Fruit fly (Drosophila melanogaster) whole organism, prepupa: ENCODE measurements around the gene Jhbp2.

Experiments
- CG10631 ChIP-seq: fragments of 200-800 bp; sonication (Bioruptor generic); optimal IDR thresholded peaks from 2 replicates; lab custom pipeline; 2016; ENCODE audit warnings: missing biosample characterization, missing genetic modification characterization
- Hr39 ChIP-seq: fragments of 200-800 bp; sonication (Bioruptor generic); optimal IDR thresholded peaks from 2 replicates; lab custom pipeline; 2016; ENCODE audit warnings: missing biosample characterization, missing genetic modification characterization
- Hr4 ChIP-seq: fragments of 200-800 bp; sonication (Bioruptor generic); optimal IDR thresholded peaks from 3 replicates; lab custom pipeline; 2016; ENCODE audit warnings: missing biosample characterization, missing genetic modification characterization
- Sox14 ChIP-seq: fragments of 200-800 bp; sonication (Bioruptor generic); optimal IDR thresholded peaks from 3 replicates; lab custom pipeline; 2016; ENCODE audit warnings: missing biosample characterization, missing genetic modification characterization
- fd59A ChIP-seq: fragments of 200-800 bp; sonication (Bioruptor generic); optimal IDR thresholded peaks from 2 replicates; lab custom pipeline; 2017; ENCODE audit warnings: missing biosample characterization, mild to moderate bottlenecking, missing genetic modification characterization, missing genetic modification reagents
- fd85E ChIP-seq: fragments of 200-800 bp; sonication (Bioruptor generic); optimal IDR thresholded peaks from 3 replicates; lab custom pipeline; 2016; ENCODE audit warnings: missing biosample characterization, missing genetic modification characterization

DNA sequence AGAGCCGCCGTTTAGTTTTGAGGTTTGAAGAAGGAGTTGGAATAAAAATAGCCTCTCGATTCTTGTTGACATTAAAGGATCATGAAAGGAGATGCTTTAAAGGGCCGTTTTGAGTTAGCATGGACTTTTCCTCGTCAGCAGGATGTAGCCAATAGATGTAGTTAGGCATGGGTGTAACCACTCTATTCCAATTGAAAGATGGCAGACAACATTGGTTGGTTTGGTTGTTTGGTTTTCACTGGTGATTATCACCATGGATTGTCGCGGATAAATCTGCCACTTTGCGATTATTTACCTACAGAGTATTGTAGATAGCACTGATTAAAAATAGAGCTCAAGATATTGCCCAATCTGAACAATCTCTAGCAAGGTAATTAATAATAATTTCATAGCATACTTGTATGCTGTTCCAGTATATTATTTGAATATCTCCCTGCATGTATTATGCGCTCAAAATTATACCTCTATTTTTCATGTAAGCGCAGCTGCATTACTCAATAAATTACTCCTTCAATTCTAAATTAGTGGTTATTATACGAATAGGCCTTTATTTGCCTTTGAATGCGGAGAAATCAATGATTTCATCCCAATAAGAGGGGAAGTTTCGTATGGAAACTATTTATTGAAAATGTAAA, 11.9 kb upstream of the Jhbp2 start:
- no peak for TF ChIP-seq Hr4 (GFP tag; lab: Kevin White, UChicago)
- no peak for TF ChIP-seq Sox14 (GFP tag; lab: Kevin White, UChicago)
- TF ChIP-seq fd59A, result no peak
- TF ChIP-seq Hr39, result no peak
- TF ChIP-seq CG10631 (GFP tag; lab: Kevin White, UChicago), result no peak
- no peak for TF ChIP-seq fd85E (GFP tag; lab: Kevin White, UChicago)
